Fruit fly (Drosophila melanogaster) whole organism, embryonic: ENCODE data around the gene CG33647.

Source experiments
- Abd-B ChIP-seq: fragments of 200-800 bp; sonication (Bioruptor generic); optimal IDR thresholded peaks from 2 replicates; lab custom pipeline; 2018; ENCODE audit warnings: missing biosample characterization, mild to moderate bottlenecking, missing genetic modification characterization, moderate library complexity
- Aef1 ChIP-seq: fragments of 200-800 bp; sonication (Bioruptor generic); IDR thresholded peaks from 3 replicates; pipeline ENCODE4 v1.3.6; 2022; ENCODE audit warnings: missing biosample characterization, missing genetic modification characterization
- BEAF-32 ChIP-seq: fragments of 200-800 bp; sonication (Bioruptor generic); optimal IDR thresholded peaks from 3 replicates; lab custom pipeline; 2017; ENCODE audit warnings: missing biosample characterization, missing genetic modification characterization, mild to moderate bottlenecking, moderate library complexity, missing genetic modification reagents
- Bdp1 ChIP-seq: fragments of 200-800 bp; sonication (Bioruptor generic); optimal IDR thresholded peaks from 3 replicates; lab custom pipeline; 2016; ENCODE audit warnings: missing biosample characterization, missing genetic modification characterization
- CG10543 ChIP-seq: fragments of 200-800 bp; sonication (Bioruptor generic); optimal IDR thresholded peaks from 3 replicates; lab custom pipeline; 2017; ENCODE audit warnings: missing biosample characterization, mild to moderate bottlenecking, missing genetic modification characterization, moderate library complexity
- CG11723 ChIP-seq: fragments of 200-800 bp; sonication (Bioruptor generic); optimal IDR thresholded peaks from 2 replicates; lab custom pipeline; 2017; ENCODE audit warnings: missing biosample characterization, mild to moderate bottlenecking, missing genetic modification characterization
- CG15514 ChIP-seq: fragments of 200-800 bp; sonication (Bioruptor generic); optimal IDR thresholded peaks from 3 replicates; lab custom pipeline; 2017; ENCODE audit warnings: missing biosample characterization, missing genetic modification characterization, mild to moderate bottlenecking, moderate library complexity, missing genetic modification reagents
- CG16815 ChIP-seq: fragments of 200-800 bp; sonication (Bioruptor generic); optimal IDR thresholded peaks from 3 replicates; lab custom pipeline; 2017; ENCODE audit warnings: missing biosample characterization, mild to moderate bottlenecking, missing genetic modification characterization
- CG18764 ChIP-seq: fragments of 200-800 bp; sonication (Bioruptor generic); optimal IDR thresholded peaks from 3 replicates; lab custom pipeline; 2016; ENCODE audit warnings: missing biosample characterization, missing genetic modification characterization
- CG30403 ChIP-seq: fragments of 200-800 bp; sonication (Bioruptor generic); optimal IDR thresholded peaks from 3 replicates; lab custom pipeline; 2016; ENCODE audit warnings: missing biosample characterization, missing genetic modification characterization
- CG33557 ChIP-seq: fragments of 200-800 bp; sonication (Bioruptor generic); optimal IDR thresholded peaks from 2 replicates; lab custom pipeline; 2019; ENCODE audit warnings: missing biosample characterization, mild to moderate bottlenecking, missing genetic modification characterization, moderate library complexity
- CG3407 ChIP-seq: fragments of 200-800 bp; sonication (Bioruptor generic); optimal IDR thresholded peaks from 2 replicates; lab custom pipeline; 2018; ENCODE audit warnings: missing biosample characterization, mild to moderate bottlenecking, missing genetic modification characterization
- CG34422 ChIP-seq: fragments of 200-800 bp; sonication (Bioruptor generic); IDR thresholded peaks from 3 replicates; pipeline ENCODE4 v1.3.6; 2022; ENCODE audit warnings: missing biosample characterization, missing genetic modification characterization
- CG4328 ChIP-seq: fragments of 200-800 bp; sonication (Bioruptor generic); optimal IDR thresholded peaks from 3 replicates; lab custom pipeline; 2017; ENCODE audit warnings: missing biosample characterization, missing genetic modification reagents, missing genetic modification characterization
- CG4617 ChIP-seq: fragments of 200-800 bp; sonication (Bioruptor generic); optimal IDR thresholded peaks from 3 replicates; lab custom pipeline; 2016; ENCODE audit warnings: missing biosample characterization, missing genetic modification characterization, borderline replicate concordance
- CG4730 ChIP-seq: fragments of 200-800 bp; sonication (Bioruptor generic); IDR thresholded peaks from 2 replicates; pipeline ENCODE4 v1.3.6; 2022; ENCODE audit warnings: missing biosample characterization, missing genetic modification characterization
- CG8281 ChIP-seq: fragments of 200-800 bp; sonication (Bioruptor generic); optimal IDR thresholded peaks from 2 replicates; lab custom pipeline; 2018; ENCODE audit warnings: missing biosample characterization, mild to moderate bottlenecking, missing genetic modification characterization, moderate library complexity
- CG9932 ChIP-seq: fragments of 200-800 bp; sonication (Bioruptor generic); IDR thresholded peaks from 2 replicates; pipeline ENCODE4 v1.3.6; 2022; ENCODE audit warnings: missing biosample characterization, missing genetic modification characterization
- CoRest ChIP-seq: fragments of 200-800 bp; sonication (Bioruptor generic); optimal IDR thresholded peaks from 3 replicates; lab custom pipeline; 2018; ENCODE audit warnings: missing biosample characterization, mild to moderate bottlenecking, missing genetic modification characterization, moderate library complexity
- E2f2 ChIP-seq: fragments of 200-800 bp; sonication (Bioruptor generic); IDR thresholded peaks from 2 replicates; pipeline ENCODE4 v1.3.6; 2022; ENCODE audit warnings: missing biosample characterization, missing genetic modification characterization
- Eip74EF ChIP-seq, 2 experiments: fragments of 200-800 bp in 1 of 2; fragments of >200 bp in 1 of 2; sonication (Bioruptor generic) in 1 of 2; optimal IDR thresholded peaks; 2 replicates each; lab custom pipeline; 2017 to 2019; ENCODE audit warnings: missing biosample characterization in 2 of 2, missing genetic modification characterization in 2 of 2, mild to moderate bottlenecking in 1 of 2, moderate library complexity in 1 of 2
- Fer2 ChIP-seq: fragments of 200-800 bp; sonication (Bioruptor generic); optimal IDR thresholded peaks from 2 replicates; lab custom pipeline; 2018; ENCODE audit warnings: missing biosample characterization, mild to moderate bottlenecking, missing genetic modification characterization, moderate library complexity
- H2.0 ChIP-seq: fragments of 200-800 bp; sonication (Bioruptor generic); IDR thresholded peaks from 2 replicates; pipeline ENCODE4 v1.3.6; 2022; ENCODE audit warnings: missing biosample characterization, missing genetic modification characterization
- Hr51 ChIP-seq, 2 experiments: fragments of 200-800 bp; sonication (Bioruptor generic); optimal IDR thresholded peaks; 2 replicates in 1 of 2; 3 replicates in 1 of 2; lab custom pipeline; 2016 to 2018; ENCODE audit warnings: missing biosample characterization in 2 of 2, missing genetic modification characterization in 2 of 2, mild to moderate bottlenecking in 1 of 2, moderate library complexity in 1 of 2
- MBD-R2 ChIP-seq: fragments of 200-800 bp; sonication (Bioruptor generic); IDR thresholded peaks from 2 replicates; pipeline ENCODE4 v1.3.6; 2022; ENCODE audit warnings: missing biosample characterization, missing genetic modification characterization
- Mes4 ChIP-seq: fragments of 200-800 bp; sonication (Bioruptor generic); optimal IDR thresholded peaks from 2 replicates; lab custom pipeline; 2016; ENCODE audit warnings: missing biosample characterization, missing genetic modification characterization
- Mrtf ChIP-seq: fragments of 200-800 bp; sonication (Bioruptor generic); IDR thresholded peaks from 3 replicates; pipeline ENCODE4 v1.3.6; 2022; ENCODE audit warnings: missing biosample characterization, missing genetic modification characterization
- Sox100B ChIP-seq: fragments of 200-800 bp; sonication (Bioruptor generic); optimal IDR thresholded peaks from 3 replicates; lab custom pipeline; 2018; ENCODE audit warnings: missing biosample characterization, mild to moderate bottlenecking, missing genetic modification characterization
- Sox102F ChIP-seq: fragments of 200-800 bp; sonication (Bioruptor generic); optimal IDR thresholded peaks from 2 replicates; lab custom pipeline; 2018; ENCODE audit warnings: missing biosample characterization, mild to moderate bottlenecking, missing genetic modification characterization, moderate library complexity
- Sry-δ ChIP-seq: fragments of 200-800 bp; sonication (Bioruptor generic); optimal IDR thresholded peaks from 2 replicates; lab custom pipeline; 2016; ENCODE audit warnings: missing biosample characterization, missing genetic modification characterization
- Taf1 ChIP-seq: fragments of 200-800 bp; sonication (Bioruptor generic); IDR thresholded peaks from 2 replicates; pipeline ENCODE4 v1.3.6; 2022; ENCODE audit warnings: missing biosample characterization, missing genetic modification characterization
- Xrp1 ChIP-seq: fragments of 200-800 bp; sonication (Bioruptor generic); IDR thresholded peaks from 2 replicates; pipeline ENCODE4 v1.3.6; 2022; ENCODE audit warnings: missing biosample characterization, missing genetic modification characterization
- bcd ChIP-seq: fragments of 200-800 bp; sonication (Bioruptor generic); optimal IDR thresholded peaks from 2 replicates; lab custom pipeline; 2017; ENCODE audit warnings: missing biosample characterization, mild to moderate bottlenecking, missing genetic modification characterization
- ftz-f1 ChIP-seq: fragments of 200-800 bp; sonication (Bioruptor generic); optimal IDR thresholded peaks from 2 replicates; lab custom pipeline; 2016; ENCODE audit warnings: missing biosample characterization, missing genetic modification characterization
- hbn ChIP-seq: fragments of 200-800 bp; sonication (Bioruptor generic); IDR thresholded peaks from 2 replicates; pipeline ENCODE4 v1.3.6; 2022; ENCODE audit warnings: missing biosample characterization, missing genetic modification characterization; ENCODE audit not compliant: partially characterized antibody
- hkb ChIP-seq, 2 experiments: fragments of 200-800 bp in 1 of 2; fragments of >200 bp in 1 of 2; sonication (Bioruptor generic) in 1 of 2; IDR thresholded peaks in 1 of 2; optimal IDR thresholded peaks in 1 of 2; 2 replicates each; pipeline versions ENCODE4 v1.3.6 to Lab custom; 2017 to 2022; ENCODE audit warnings: missing biosample characterization in 1 of 2, missing genetic modification characterization in 1 of 2
- klu ChIP-seq: fragments of 200-800 bp; sonication (Bioruptor generic); IDR thresholded peaks from 2 replicates; pipeline ENCODE4 v1.3.6; 2022; ENCODE audit warnings: missing biosample characterization, missing genetic modification characterization
- lilli ChIP-seq: fragments of 200-800 bp; sonication (Bioruptor generic); optimal IDR thresholded peaks from 3 replicates; lab custom pipeline; 2016; ENCODE audit warnings: missing biosample characterization, missing genetic modification characterization
- nerfin-1 ChIP-seq: fragments of 200-800 bp; sonication (Bioruptor generic); optimal IDR thresholded peaks from 3 replicates; lab custom pipeline; 2019; ENCODE audit warnings: missing biosample characterization, mild to moderate bottlenecking, missing genetic modification characterization, moderate library complexity
- nmo ChIP-seq: fragments of 200-800 bp; sonication (Bioruptor generic); optimal IDR thresholded peaks from 2 replicates; lab custom pipeline; 2018; ENCODE audit warnings: missing biosample characterization, mild to moderate bottlenecking, missing genetic modification characterization, moderate library complexity
- otp ChIP-seq: fragments of 200-800 bp; sonication (Bioruptor generic); IDR thresholded peaks from 3 replicates; pipeline ENCODE4, ENCODE4 v1.3.6; 2022; ENCODE audit warnings: missing biosample characterization, missing genetic modification characterization
- ranshi ChIP-seq: fragments of 200-800 bp; sonication (Bioruptor generic); IDR thresholded peaks from 2 replicates; pipeline ENCODE4 v1.3.6; 2022; ENCODE audit warnings: missing biosample characterization, missing genetic modification characterization
- schlank ChIP-seq: fragments of 200-800 bp; sonication (Bioruptor generic); optimal IDR thresholded peaks from 2 replicates; lab custom pipeline; 2018; ENCODE audit warnings: missing biosample characterization, mild to moderate bottlenecking, missing genetic modification characterization
- scrt ChIP-seq: fragments of 200-800 bp; sonication (Bioruptor generic); optimal IDR thresholded peaks from 2 replicates; lab custom pipeline; 2018; ENCODE audit warnings: missing biosample characterization, mild to moderate bottlenecking, missing genetic modification characterization, moderate library complexity
- slou ChIP-seq: fragments of 200-800 bp; sonication (Bioruptor generic); optimal IDR thresholded peaks from 3 replicates; lab custom pipeline; 2016; ENCODE audit warnings: missing biosample characterization, missing genetic modification characterization
- ttk ChIP-seq: fragments of 200-800 bp; sonication (Bioruptor generic); IDR thresholded peaks from 2 replicates; pipeline ENCODE4 v2.1.2; 2022; ENCODE audit warnings: missing biosample characterization, missing genetic modification characterization
- twi ChIP-seq: fragments of 200-800 bp; optimal IDR thresholded peaks from 2 replicates; lab custom pipeline; 2019; ENCODE audit warnings: missing biosample characterization, mild to moderate bottlenecking, missing genetic modification characterization, moderate library complexity

Gene CG33647

dm6 chr3L:19254715-19255428 lies 18.7 kb downstream of the CG33647 start, which contains the start of the genes mRpL21 and rept (continued):
- TF ChIP-seq nerfin-1 (tag; lab: Kevin White, UChicago) = peak; percentile 36
- TF ChIP-seq hbn (GFP tag; lab: Robert Waterston, UW) = no peak
- peak in 1 of 2 experiments; percentile 20 for TF ChIP-seq Eip74EF (GFP tag; optimal IDR thresholded peaks at IDR 0.05; lab: Kevin White, UChicago)
- peak; percentile 79 for TF ChIP-seq CG30403 (GFP tag; lab: Kevin White, UChicago)
- TF ChIP-seq CG15514 (GFP tag; lab: Kevin White, UChicago) = peak; percentile 50
- TF ChIP-seq Sry-δ (GFP tag; lab: Kevin White, UChicago) = peak; percentile 55
- TF ChIP-seq Fer2 (tag; lab: Kevin White, UChicago) = peak; percentile 2
- TF ChIP-seq CG4328 (GFP tag; lab: Kevin White, UChicago) = peak; percentile 9
- TF ChIP-seq CG4617 (GFP tag; lab: Kevin White, UChicago) = peak; percentile 54
- TF ChIP-seq scrt = peak; percentile 42
- TF ChIP-seq CG18764 (GFP tag; lab: Kevin White, UChicago) = peak; percentile 36
- peak; percentile 38 for TF ChIP-seq Mes4 (GFP tag; lab: Kevin White, UChicago)
- peak; percentile 80 for TF ChIP-seq lilli
- peak; percentile 37 for TF ChIP-seq CG10543 (GFP tag; lab: Kevin White, UChicago)
- TF ChIP-seq CG4730 (GFP tag; lab: Robert Waterston, UW) = no peak
- TF ChIP-seq ttk (GFP tag; lab: Robert Waterston, UW) = peak; percentile 5; the same call in 1 of the 2 replicates
- TF ChIP-seq ftz-f1 = no peak
- TF ChIP-seq bcd (GFP tag; lab: Kevin White, UChicago) = peak; percentile 45
- peak; percentile 40 for TF ChIP-seq H2.0 (GFP tag; lab: Robert Waterston, UW)
- peak; percentile 45 for TF ChIP-seq BEAF-32 (GFP tag; lab: Kevin White, UChicago)
- TF ChIP-seq nmo (GFP tag; lab: Kevin White, UChicago) = peak; percentile 70
- peak; percentile 6 for TF ChIP-seq CG16815
- TF ChIP-seq CG9932 (GFP tag; lab: Robert Waterston, UW) = peak; percentile 74
- TF ChIP-seq MBD-R2 (GFP tag; lab: Robert Waterston, UW) = peak; percentile 93
- TF ChIP-seq E2f2 = peak; percentile 65
- peak; percentile 51 for TF ChIP-seq Bdp1
- peak; percentile 59; the same call in 1 of the 3 replicates for TF ChIP-seq CG34422 (GFP tag; lab: Robert Waterston, UW)
- TF ChIP-seq Aef1 (GFP tag; lab: Robert Waterston, UW) = 0 out of 3 replicates have a peak, but pooled peaks have one; percentile 13
- peak; percentile 44; the same call in 1 of the 2 replicates for TF ChIP-seq Taf1 (GFP tag; lab: Robert Waterston, UW)
- peak; percentile 13 for TF ChIP-seq schlank (tag; lab: Kevin White, UChicago)
- peak; percentile 29 to 70 for TF ChIP-seq Hr51 (GFP tag; optimal IDR thresholded peaks at IDR 0.05; lab: Kevin White, UChicago)
- no peak for TF ChIP-seq CG3407
- no peak for TF ChIP-seq otp (GFP tag; lab: Robert Waterston, UW)
- TF ChIP-seq Sox100B (GFP tag; lab: Kevin White, UChicago) = peak; percentile 43
- no peak for TF ChIP-seq slou (GFP tag; lab: Kevin White, UChicago)
- TF ChIP-seq hkb (optimal IDR thresholded peaks at IDR 0.05; lab: Kevin White, UChicago) = no peak
- TF ChIP-seq hkb (GFP tag; IDR thresholded peaks at IDR 0.05; lab: Robert Waterston, UW) = 0 out of 2 replicates have a peak, but pooled peaks have one; percentile 17
- TF ChIP-seq ranshi (GFP tag; lab: Robert Waterston, UW) = no peak
- peak; percentile 32; the same call in 1 of the 3 replicates for TF ChIP-seq Mrtf
- TF ChIP-seq CG11723 (GFP tag; lab: Kevin White, UChicago) = peak; percentile 12
- TF ChIP-seq Abd-B = no peak
- peak; percentile 81 for TF ChIP-seq twi
- peak; percentile 16; the same call in 1 of the 2 replicates for TF ChIP-seq klu
- peak; percentile 5 for TF ChIP-seq Sox102F (GFP tag; lab: Kevin White, UChicago)
- no peak for TF ChIP-seq CG8281 (tag; lab: Kevin White, UChicago)
- peak; percentile 57 for TF ChIP-seq CoRest
- peak; percentile 34 for TF ChIP-seq CG33557 (GFP tag; lab: Kevin White, UChicago)
- peak; percentile 66 for TF ChIP-seq Xrp1
